Fruit fly (Drosophila melanogaster): ENCODE results near the gene Adi1.

Gene Adi1

DNA sequence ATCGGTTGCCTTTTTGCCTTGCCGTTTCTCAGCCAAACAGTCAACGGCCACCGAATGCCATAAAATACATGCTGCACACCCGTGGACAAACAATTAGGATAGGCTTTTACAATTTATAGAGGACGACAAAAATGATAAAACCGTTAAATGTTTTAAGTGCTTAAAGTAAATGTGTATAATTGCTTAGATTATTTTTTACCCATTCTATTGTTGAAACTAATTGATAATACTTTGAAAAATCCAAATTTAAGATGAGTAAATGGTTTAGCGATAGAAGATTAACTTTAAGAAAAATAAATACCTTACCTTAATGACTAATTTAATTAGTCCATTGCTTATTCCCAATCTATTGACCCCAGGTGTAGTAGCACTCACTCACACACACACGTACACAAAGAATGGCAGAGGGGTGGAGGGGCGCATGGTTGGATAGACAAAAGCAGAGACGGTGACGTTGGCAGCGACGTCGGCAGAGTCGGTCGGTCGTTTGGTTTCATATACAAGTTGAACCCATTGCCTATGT is 15.4 kb downstream of the Adi1 start:
- TF ChIP-seq Mnt (GFP tag; optimal IDR thresholded peaks at IDR 0.05) = peak; percentile 75
- TF ChIP-seq ovo (GFP tag; optimal IDR thresholded peaks at IDR 0.05) = peak; percentile 78
- TF ChIP-seq bab1 (GFP tag; optimal IDR thresholded peaks at IDR 0.05) = peak; percentile 96
- TF ChIP-seq Clk (GFP tag; optimal IDR thresholded peaks at IDR 0.05) = peak; percentile 85
- TF ChIP-seq CG11617 (GFP tag; optimal IDR thresholded peaks at IDR 0.05) = peak; percentile 95
- TF ChIP-seq cic (GFP tag; optimal IDR thresholded peaks at IDR 0.05) = peak; percentile 48
- TF ChIP-seq CG33017 (tag; optimal IDR thresholded peaks at IDR 0.05) = peak; percentile 96
- TF ChIP-seq CG12768 (GFP tag; optimal IDR thresholded peaks at IDR 0.05) = peak; percentile 89
- peak; percentile 78 for TF ChIP-seq Crg-1 (GFP tag; optimal IDR thresholded peaks at IDR 0.05)
- TF ChIP-seq CG1620 (GFP tag; optimal IDR thresholded peaks at IDR 0.05) = peak; percentile 72
- TF ChIP-seq CG7101 (tag; optimal IDR thresholded peaks at IDR 0.05) = peak; percentile 95
- peak; percentile 96 for TF ChIP-seq CG7045 (GFP tag; optimal IDR thresholded peaks at IDR 0.05)
- peak; percentile 82 for TF ChIP-seq CG14711 (tag; optimal IDR thresholded peaks at IDR 0.05)
- peak; percentile 83 for TF ChIP-seq pad (GFP tag; optimal IDR thresholded peaks at IDR 0.05)
- peak; percentile 89 for TF ChIP-seq Hr96 (GFP tag; optimal IDR thresholded peaks at IDR 0.05)
- TF ChIP-seq CG5204 (GFP tag; optimal IDR thresholded peaks at IDR 0.05) = peak; percentile 94
- peak; percentile 78 for TF ChIP-seq tj (GFP tag; optimal IDR thresholded peaks at IDR 0.05)
- TF ChIP-seq toe (GFP tag; optimal IDR thresholded peaks at IDR 0.05) = peak; percentile 86
- no peak for TF ChIP-seq cnc (optimal IDR thresholded peaks at IDR 0.05)
- TF ChIP-seq kay (GFP tag; ENCODE audit: borderline replicate concordance) = no peak

DNA sequence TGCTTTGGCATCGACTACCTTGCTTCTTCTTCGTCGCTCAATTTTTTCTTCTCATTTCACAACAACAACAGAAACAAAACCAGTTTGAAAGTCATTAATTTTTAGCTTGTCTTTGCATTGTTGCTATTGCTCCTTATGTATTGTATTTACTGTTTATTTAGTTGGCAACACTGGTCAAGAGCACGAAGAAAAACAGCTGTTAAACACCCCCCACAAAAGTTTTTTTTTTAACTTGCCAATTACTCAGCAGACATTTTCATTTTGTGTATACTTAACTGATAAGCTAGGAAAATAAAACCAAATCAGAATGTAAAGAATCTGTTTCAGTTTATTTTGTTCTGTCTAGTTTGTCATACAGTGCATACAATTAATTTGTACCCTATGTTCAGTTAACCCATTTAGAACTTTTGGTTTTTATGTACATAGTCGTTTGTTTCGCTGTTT is 16.6 kb downstream of the Adi1 start:
- TF ChIP-seq CG5204 (GFP tag; optimal IDR thresholded peaks at IDR 0.05) (no peak), CG14711 (tag; optimal IDR thresholded peaks at IDR 0.05) (peak; percentile 20), tj (GFP tag; optimal IDR thresholded peaks at IDR 0.05) (peak; percentile 11), CG7101 (tag; optimal IDR thresholded peaks at IDR 0.05) (peak; percentile 7), CG33017 (tag; optimal IDR thresholded peaks at IDR 0.05) (no peak)

DNA sequence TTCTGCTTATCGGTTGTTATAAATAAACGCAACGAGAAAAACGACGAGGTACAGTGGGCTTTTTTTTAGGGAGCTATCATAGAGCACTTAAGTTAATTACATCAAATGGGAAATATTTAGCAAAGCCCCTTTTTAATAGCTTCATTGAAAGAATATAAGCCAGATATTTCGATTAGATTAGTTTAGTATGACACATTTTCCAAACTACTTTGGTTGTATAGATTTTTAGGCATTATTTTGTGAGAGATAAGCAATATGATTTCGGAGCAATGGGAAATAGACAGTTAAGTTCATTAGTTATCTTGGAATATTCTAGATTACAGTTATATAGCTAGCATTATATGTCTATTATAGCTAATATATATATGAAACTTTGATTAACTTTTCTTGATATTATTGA is 17.0 kb downstream of the Adi1 start:
- peak; percentile 93 for TF ChIP-seq kay (GFP tag; ENCODE audit: borderline replicate concordance)
- TF ChIP-seq CG1620 (GFP tag; optimal IDR thresholded peaks at IDR 0.05) = no peak

DNA sequence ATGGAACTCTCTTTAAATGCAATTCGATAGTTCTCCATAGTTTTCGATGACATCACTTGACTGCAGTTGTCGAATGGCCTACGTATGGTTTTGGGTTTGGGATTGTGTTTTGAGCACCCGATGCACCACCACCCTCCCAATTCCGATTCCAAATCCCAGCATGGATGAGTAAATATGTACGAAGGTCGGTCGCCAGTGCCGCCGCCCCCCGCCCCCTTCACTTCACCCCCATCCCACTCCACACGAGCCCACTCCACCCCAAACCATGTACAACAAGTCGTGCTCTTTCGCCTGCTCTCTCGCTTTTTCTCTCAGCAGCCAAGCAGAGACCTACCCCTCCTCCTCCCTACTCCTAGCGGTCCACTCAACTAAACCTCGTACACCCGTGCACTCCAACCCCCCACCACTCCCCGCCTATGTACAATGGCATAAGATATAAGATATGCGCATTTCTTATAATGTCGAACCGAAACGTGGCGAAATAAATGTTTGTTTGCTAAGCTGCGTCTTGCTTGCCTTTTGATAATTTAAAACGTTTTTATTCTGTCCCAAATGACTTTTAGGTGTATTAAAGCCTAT is 17.6 kb downstream of the Adi1 start:
- TF ChIP-seq CG12768 (GFP tag; optimal IDR thresholded peaks at IDR 0.05) = peak; percentile 37
- TF ChIP-seq CG14711 (tag; optimal IDR thresholded peaks at IDR 0.05) = peak; percentile 0
- peak; percentile 37 for TF ChIP-seq cic (GFP tag; optimal IDR thresholded peaks at IDR 0.05)
- TF ChIP-seq ovo (GFP tag; optimal IDR thresholded peaks at IDR 0.05) = no peak
- TF ChIP-seq kay (GFP tag; ENCODE audit: borderline replicate concordance) = peak; percentile 3

DNA sequence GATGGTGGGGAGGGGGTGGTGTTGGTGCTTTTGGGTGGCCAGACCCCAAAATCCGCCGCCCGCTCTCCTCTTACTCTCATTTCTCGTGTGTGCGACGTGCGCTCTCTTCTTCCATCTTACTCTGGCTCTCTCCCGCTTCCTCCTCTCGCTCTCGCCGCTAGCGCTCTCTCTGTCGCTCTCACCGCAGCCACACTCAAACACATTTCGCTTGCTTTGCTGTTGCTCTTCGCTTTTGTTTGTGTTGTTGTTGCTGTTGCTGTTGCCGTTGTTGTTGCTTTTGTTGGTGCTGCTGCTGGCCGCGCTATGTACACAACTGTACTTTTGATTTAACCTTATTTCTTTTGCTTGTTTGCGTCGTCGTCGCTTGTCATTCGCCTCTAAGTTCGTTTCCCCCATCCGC is 18.6 kb downstream of the Adi1 start:
- TF ChIP-seq CG33017 (tag; optimal IDR thresholded peaks at IDR 0.05) = peak; percentile 26
- peak; percentile 34 for TF ChIP-seq Clk (GFP tag; optimal IDR thresholded peaks at IDR 0.05)
- peak; percentile 49 for TF ChIP-seq cic (GFP tag; optimal IDR thresholded peaks at IDR 0.05)
- TF ChIP-seq CG11617 (GFP tag; optimal IDR thresholded peaks at IDR 0.05) = no peak
- TF ChIP-seq Crg-1 (GFP tag; optimal IDR thresholded peaks at IDR 0.05) = peak; percentile 6
- TF ChIP-seq CG12768 (GFP tag; optimal IDR thresholded peaks at IDR 0.05) = peak; percentile 18
- peak; percentile 0 for TF ChIP-seq CG14711 (tag; optimal IDR thresholded peaks at IDR 0.05)
- no peak for TF ChIP-seq pad (GFP tag; optimal IDR thresholded peaks at IDR 0.05)
- TF ChIP-seq ovo (GFP tag; optimal IDR thresholded peaks at IDR 0.05) = no peak
- TF ChIP-seq toe (GFP tag; optimal IDR thresholded peaks at IDR 0.05) = no peak
- TF ChIP-seq cnc (optimal IDR thresholded peaks at IDR 0.05) = no peak

DNA sequence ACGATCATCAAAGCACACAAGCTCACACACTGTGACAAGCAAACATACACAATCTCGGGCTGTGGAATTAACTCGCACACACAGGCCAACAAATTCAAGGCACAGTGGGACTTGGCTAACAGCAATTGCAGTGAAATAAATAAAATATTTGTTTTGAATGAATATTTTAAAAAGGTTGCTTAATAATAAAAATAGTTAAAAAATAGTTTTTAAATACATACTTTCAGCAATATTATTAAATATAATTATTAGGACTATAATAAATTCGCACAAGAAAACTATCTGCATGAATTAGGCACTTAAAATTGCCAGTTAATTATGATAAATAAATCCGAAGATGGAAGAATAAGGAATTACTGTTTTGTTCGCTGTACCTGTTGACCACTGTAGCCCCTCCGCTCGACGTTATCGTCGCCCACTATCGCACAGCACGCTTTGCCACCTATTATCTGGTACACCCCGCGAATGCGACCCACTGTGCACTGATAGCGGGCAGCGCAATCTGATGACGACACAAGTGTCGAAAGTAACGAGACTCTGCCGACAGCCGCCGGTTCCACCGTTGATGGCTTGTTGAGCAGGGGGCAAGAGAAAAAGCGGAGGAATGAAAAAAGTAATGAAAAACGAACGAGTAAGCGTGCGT is 19.7 kb downstream of the Adi1 start:
- TF ChIP-seq Hr96 (GFP tag; optimal IDR thresholded peaks at IDR 0.05) = peak; percentile 85
- peak; percentile 69 for TF ChIP-seq ovo (GFP tag; optimal IDR thresholded peaks at IDR 0.05)
- peak; percentile 78 for TF ChIP-seq CG1620 (GFP tag; optimal IDR thresholded peaks at IDR 0.05)
- TF ChIP-seq CG12768 (GFP tag; optimal IDR thresholded peaks at IDR 0.05) = peak; percentile 99
- TF ChIP-seq bab1 (GFP tag; optimal IDR thresholded peaks at IDR 0.05) = peak; percentile 90
- TF ChIP-seq pad (GFP tag; optimal IDR thresholded peaks at IDR 0.05) = peak; percentile 93
- TF ChIP-seq cnc (optimal IDR thresholded peaks at IDR 0.05) = no peak
- peak; percentile 95 for TF ChIP-seq Crg-1 (GFP tag; optimal IDR thresholded peaks at IDR 0.05)
- no peak for TF ChIP-seq CG5204 (GFP tag; optimal IDR thresholded peaks at IDR 0.05)
- TF ChIP-seq cic (GFP tag; optimal IDR thresholded peaks at IDR 0.05) = peak; percentile 95
- TF ChIP-seq tj (GFP tag; optimal IDR thresholded peaks at IDR 0.05) = peak; percentile 87
- peak; percentile 97 for TF ChIP-seq CG7101 (tag; optimal IDR thresholded peaks at IDR 0.05)
- TF ChIP-seq Mnt (GFP tag; optimal IDR thresholded peaks at IDR 0.05) = peak; percentile 90
- peak; percentile 78 for TF ChIP-seq kay (GFP tag; ENCODE audit: borderline replicate concordance)
- TF ChIP-seq CG14711 (tag; optimal IDR thresholded peaks at IDR 0.05) = peak; percentile 92
- TF ChIP-seq CG7045 (GFP tag; optimal IDR thresholded peaks at IDR 0.05) = peak; percentile 98
- TF ChIP-seq Clk (GFP tag; optimal IDR thresholded peaks at IDR 0.05) = peak; percentile 97
- TF ChIP-seq CG11617 (GFP tag; optimal IDR thresholded peaks at IDR 0.05) = peak; percentile 99
- peak; percentile 81 for TF ChIP-seq toe (GFP tag; optimal IDR thresholded peaks at IDR 0.05)
- TF ChIP-seq CG33017 (tag; optimal IDR thresholded peaks at IDR 0.05) = peak; percentile 97
